Worm (Caenorhabditis elegans) whole organism, L2 larva: ENCODE results near the gene mct-4.
A peak's percentile ranks its signal among the peaks of the same experiment; 100 is the strongest.

ENCODE experiments used
- C34F6.9 ChIP-seq: fragments of 150-350 bp; optimal IDR thresholded peaks from 2 replicates; lab custom pipeline; 2014; ENCODE audit warnings: missing biosample characterization, missing genetic modification characterization
- F13H6.1 ChIP-seq: sonication (generic microtip); optimal IDR thresholded peaks from 2 replicates; lab custom pipeline; 2016; ENCODE audit warnings: missing genetic modification characterization, missing compliant biosample characterization
- R02D3.7 ChIP-seq: fragments of 150-350 bp; optimal IDR thresholded peaks from 2 replicates; lab custom pipeline; 2014; ENCODE audit warnings: missing biosample characterization, missing genetic modification characterization
- Y55F3AM.14 ChIP-seq: fragments of 200-800 bp; sonication (Bioruptor generic); optimal IDR thresholded peaks from 2 replicates; lab custom pipeline; 2018; ENCODE audit warnings: mild to moderate bottlenecking, missing genetic modification characterization, missing compliant biosample characterization
- ZK546.5 ChIP-seq: sonication (generic microtip); optimal IDR thresholded peaks from 2 replicates; lab custom pipeline; 2017; ENCODE audit warnings: missing biosample characterization, missing genetic modification characterization
- alr-1 ChIP-seq: fragments of 150-350 bp; optimal IDR thresholded peaks from 2 replicates; lab custom pipeline; 2014; ENCODE audit warnings: missing biosample characterization, missing genetic modification characterization
- aly-2 ChIP-seq: fragments of 150-350 bp; optimal IDR thresholded peaks from 2 replicates; lab custom pipeline; 2014; ENCODE audit warnings: missing biosample characterization, missing genetic modification characterization
- blmp-1 ChIP-seq: sonication (generic microtip); optimal IDR thresholded peaks from 2 replicates; lab custom pipeline; 2017; ENCODE audit warnings: missing genetic modification characterization, mild to moderate bottlenecking, missing compliant biosample characterization, antibody characterized with exemption, moderate library complexity; ENCODE audit not compliant: insufficient read depth
- ceh-16 ChIP-seq: fragments of 150-350 bp; optimal IDR thresholded peaks from 2 replicates; lab custom pipeline; 2014; ENCODE audit warnings: missing biosample characterization, missing genetic modification characterization
- ceh-82 ChIP-seq: fragments of 150-350 bp; optimal IDR thresholded peaks from 2 replicates; lab custom pipeline; 2014; ENCODE audit warnings: missing biosample characterization, missing genetic modification characterization
- crh-2 ChIP-seq: sonication (generic microtip); optimal IDR thresholded peaks from 2 replicates; lab custom pipeline; 2017; ENCODE audit warnings: missing biosample characterization, missing genetic modification characterization
- dmd-4 ChIP-seq: sonication (generic microtip); optimal IDR thresholded peaks from 2 replicates; lab custom pipeline; 2017; ENCODE audit warnings: missing biosample characterization, missing genetic modification characterization
- elt-1 ChIP-seq: fragments of 150-350 bp; optimal IDR thresholded peaks from 2 replicates; lab custom pipeline; 2014; ENCODE audit warnings: missing biosample characterization, missing genetic modification characterization
- elt-3 ChIP-seq: sonication (generic microtip); optimal IDR thresholded peaks from 2 replicates; lab custom pipeline; 2017; ENCODE audit warnings: missing biosample characterization, missing genetic modification characterization
- fos-1 ChIP-seq: fragments of 150-350 bp; optimal IDR thresholded peaks from 2 replicates; lab custom pipeline; 2014; ENCODE audit warnings: missing biosample characterization, missing genetic modification characterization
- gmeb-1 ChIP-seq: fragments of 150-350 bp; optimal IDR thresholded peaks from 2 replicates; lab custom pipeline; 2014; ENCODE audit warnings: missing biosample characterization, missing genetic modification characterization
- lin-13 ChIP-seq: fragments of 150-350 bp; optimal IDR thresholded peaks from 2 replicates; lab custom pipeline; 2014; ENCODE audit warnings: missing biosample characterization, missing genetic modification reagents, missing genetic modification characterization
- lin-39 ChIP-seq: fragments of 150-350 bp; optimal IDR thresholded peaks from 2 replicates; lab custom pipeline; 2014; ENCODE audit warnings: missing biosample characterization, missing genetic modification reagents, missing genetic modification characterization
- lsy-2 ChIP-seq, 2 experiments: fragments of 150-350 bp in 1 of 2; sonication (generic microtip) in 1 of 2; optimal IDR thresholded peaks; 2 replicates each; lab custom pipeline; 2014 to 2017; ENCODE audit warnings: missing biosample characterization in 2 of 2, missing genetic modification characterization in 2 of 2
- mab-5 ChIP-seq: fragments of 150-350 bp; optimal IDR thresholded peaks from 2 replicates; lab custom pipeline; 2014; ENCODE audit warnings: missing biosample characterization, missing genetic modification characterization
- mbf-1 ChIP-seq: sonication (generic microtip); optimal IDR thresholded peaks from 2 replicates; lab custom pipeline; 2017; ENCODE audit warnings: missing biosample characterization, missing genetic modification characterization
- mdl-1 ChIP-seq, 2 experiments: fragments of 150-350 bp in 1 of 2; sonication (generic microtip) in 1 of 2; optimal IDR thresholded peaks; 2 replicates each; lab custom pipeline; 2017; ENCODE audit warnings: missing biosample characterization in 2 of 2, missing genetic modification characterization in 2 of 2
- nhr-10 ChIP-seq: sonication (generic microtip); optimal IDR thresholded peaks from 2 replicates; lab custom pipeline; 2017; ENCODE audit warnings: missing biosample characterization, missing genetic modification characterization
- nhr-11 ChIP-seq: fragments of 150-350 bp; optimal IDR thresholded peaks from 2 replicates; lab custom pipeline; 2014; ENCODE audit warnings: missing biosample characterization, missing genetic modification characterization
- nhr-12 ChIP-seq: fragments of 150-350 bp; optimal IDR thresholded peaks from 2 replicates; lab custom pipeline; 2014; ENCODE audit warnings: missing biosample characterization, missing genetic modification characterization
- nhr-129 ChIP-seq: fragments of 150-350 bp; optimal IDR thresholded peaks from 2 replicates; lab custom pipeline; 2014; ENCODE audit warnings: missing biosample characterization, missing genetic modification characterization
- nhr-21 ChIP-seq: fragments of 150-350 bp; optimal IDR thresholded peaks from 2 replicates; lab custom pipeline; 2014; ENCODE audit warnings: missing biosample characterization, missing genetic modification characterization
- nhr-23 ChIP-seq: fragments of 150-350 bp; optimal IDR thresholded peaks from 2 replicates; lab custom pipeline; 2014; ENCODE audit warnings: missing biosample characterization, missing genetic modification reagents, missing genetic modification characterization
- nhr-237 ChIP-seq: fragments of 150-350 bp; optimal IDR thresholded peaks from 2 replicates; lab custom pipeline; 2014; ENCODE audit warnings: missing biosample characterization, missing genetic modification characterization
- nhr-77 ChIP-seq: fragments of 150-350 bp; optimal IDR thresholded peaks from 2 replicates; lab custom pipeline; 2014; ENCODE audit warnings: missing biosample characterization, missing genetic modification characterization
- peb-1 ChIP-seq: fragments of 150-350 bp; optimal IDR thresholded peaks from 2 replicates; lab custom pipeline; 2014; ENCODE audit warnings: missing biosample characterization, missing genetic modification characterization
- sem-4 ChIP-seq: fragments of 150-350 bp; optimal IDR thresholded peaks from 2 replicates; lab custom pipeline; 2014; ENCODE audit warnings: missing biosample characterization, missing genetic modification reagents, missing genetic modification characterization
- skn-1 ChIP-seq: sonication (generic microtip); optimal IDR thresholded peaks from 2 replicates; lab custom pipeline; 2017; ENCODE audit warnings: missing biosample characterization, missing genetic modification characterization
- sma-9 ChIP-seq, 2 experiments: fragments of 150-350 bp in 1 of 2; sonication (generic microtip) in 1 of 2; optimal IDR thresholded peaks; 2 replicates each; lab custom pipeline; 2014 to 2016; ENCODE audit warnings: missing genetic modification characterization in 2 of 2, mild to moderate bottlenecking in 1 of 2, missing biosample characterization in 1 of 2, missing compliant biosample characterization in 1 of 2, missing genetic modification reagents in 1 of 2, moderate library complexity in 1 of 2
- snpc-4 ChIP-seq: fragments of 150-350 bp; optimal IDR thresholded peaks from 2 replicates; lab custom pipeline; 2014; ENCODE audit warnings: missing biosample characterization, missing genetic modification characterization
- unc-55 ChIP-seq: fragments of 150-350 bp; sonication (generic microtip); optimal IDR thresholded peaks from 3 replicates; lab custom pipeline; 2014; ENCODE audit warnings: missing biosample characterization, missing genetic modification reagents, missing genetic modification characterization
- unc-62 ChIP-seq: fragments of 150-350 bp; optimal IDR thresholded peaks from 2 replicates; lab custom pipeline; 2014; ENCODE audit warnings: missing biosample characterization, missing genetic modification reagents, missing genetic modification characterization
- ztf-1 ChIP-seq: fragments of 200-800 bp; sonication (Bioruptor generic); conservative IDR thresholded peaks from 2 replicates; pipeline ENCODE4 v1.3.6; 2022; ENCODE audit warnings: missing genetic modification characterization, missing compliant biosample characterization
- ztf-11 ChIP-seq: sonication (generic microtip); optimal IDR thresholded peaks from 2 replicates; lab custom pipeline; 2017; ENCODE audit warnings: missing biosample characterization, missing genetic modification characterization
- ztf-4 ChIP-seq: fragments of 150-350 bp; optimal IDR thresholded peaks from 2 replicates; lab custom pipeline; 2014; ENCODE audit warnings: missing biosample characterization, missing genetic modification characterization

Gene mct-4

ce11 chrX:4957259-4957658 lies 27.7 kb upstream of the mct-4 start, which contains the start of gene M03F4.4:
M03F4.4 (minus strand) TSS chrX:4957418.
- TF ChIP-seq snpc-4 (tag; lab: Kevin White, UChicago) (no peak), nhr-21 (tag; lab: Kevin White, UChicago) (no peak), ceh-16 (tag; lab: Kevin White, UChicago) (no peak), alr-1 (tag; lab: Kevin White, UChicago) (no peak), ceh-82 (tag; lab: Kevin White, UChicago) (no peak), nhr-237 (tag; lab: Kevin White, UChicago) (no peak), F13H6.1 (tag; lab: Kevin White, UChicago) (peak; percentile 93), lin-39 (no peak), gmeb-1 (no peak), C34F6.9 (tag; lab: Kevin White, UChicago) (peak; percentile 12), blmp-1 (no peak), unc-55 (GFP tag; lab: Kevin White, UChicago) (no peak), nhr-12 (tag; lab: Kevin White, UChicago) (no peak), mab-5 (tag; lab: Kevin White, UChicago) (no peak), lsy-2 (tag; optimal IDR thresholded peaks at IDR 0.05; lab: Kevin White, UChicago) (peak in 1 of 2 experiments; percentile 1), elt-3 (tag; lab: Kevin White, UChicago) (no peak), mbf-1 (tag; lab: Kevin White, UChicago) (no peak), sma-9 (GFP tag; optimal IDR thresholded peaks at IDR 0.05; lab: Kevin White, UChicago) (peak; percentile 79), sma-9 (tag; optimal IDR thresholded peaks at IDR 0.05; lab: Kevin White, UChicago) (no peak), sem-4 (no peak), lin-13 (GFP tag; lab: Kevin White, UChicago) (no peak), skn-1 (tag; lab: Kevin White, UChicago) (no peak), nhr-129 (tag; lab: Kevin White, UChicago) (peak; percentile 68), dmd-4 (tag; lab: Kevin White, UChicago) (no peak), Y55F3AM.14 (GFP tag; lab: Kevin White, UChicago) (no peak), crh-2 (tag; lab: Kevin White, UChicago) (no peak), R02D3.7 (no peak), nhr-23 (tag; lab: Kevin White, UChicago) (no peak), mdl-1 (tag; optimal IDR thresholded peaks at IDR 0.05; lab: Kevin White, UChicago) (no peak), nhr-11 (tag; lab: Kevin White, UChicago) (no peak), aly-2 (tag; lab: Kevin White, UChicago) (no peak), ztf-4 (peak; percentile 54), elt-1 (no peak), nhr-10 (tag; lab: Kevin White, UChicago) (no peak)

DNA sequence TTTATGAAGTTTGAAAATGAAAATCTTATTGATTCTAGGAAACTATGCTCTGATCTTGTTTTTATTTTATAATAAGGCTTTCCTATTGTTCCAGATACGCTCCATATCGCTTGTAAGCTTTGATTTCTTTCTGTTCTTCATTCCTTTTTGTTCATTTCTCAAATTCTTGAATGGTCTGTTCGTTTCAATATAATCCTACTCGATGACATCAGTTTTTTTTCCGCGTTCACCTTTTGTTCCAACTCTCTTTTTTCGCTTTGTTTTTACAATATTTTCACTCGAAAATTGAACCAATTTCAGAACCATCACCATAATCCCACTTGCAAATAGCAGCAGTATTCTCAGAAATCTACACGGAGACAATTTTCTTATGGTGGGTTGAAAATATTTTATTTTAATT lies 18.2 kb upstream of the mct-4 start, which contains the start of gene tyra-3:
Gene tyra-3, plus strand, starts transcription at position 301 of the 400 bp plus-strand sequence.
- TF ChIP-seq ZK546.5 (no peak), gmeb-1 (no peak), F13H6.1 (tag; lab: Kevin White, UChicago) (no peak), peb-1 (tag; lab: Kevin White, UChicago) (no peak), nhr-21 (tag; lab: Kevin White, UChicago) (no peak), mdl-1 (tag; optimal IDR thresholded peaks at IDR 0.05; lab: Kevin White, UChicago) (no peak), sem-4 (no peak), mbf-1 (tag; lab: Kevin White, UChicago) (no peak), aly-2 (tag; lab: Kevin White, UChicago) (no peak), fos-1 (tag; lab: Kevin White, UChicago) (no peak), ztf-1 (no peak), ztf-11 (no peak), ceh-16 (tag; lab: Kevin White, UChicago) (no peak), unc-62 (no peak), nhr-77 (tag; lab: Kevin White, UChicago) (no peak)

ce11 chrX:4938990-4939389 lies 9.4 kb upstream of the mct-4 start:
- TF ChIP-seq nhr-11 (tag; lab: Kevin White, UChicago) (no peak), C34F6.9 (tag; lab: Kevin White, UChicago) (no peak)
- TF ChIP-seq, all 48 proteins: peak for 0
